Worm (Caenorhabditis elegans): ENCODE data around the gene Y45F10D.15.

ce11 chrIV:13820862-13821261 lies at the start of gene Y45F10D.15:
- TF ChIP-seq ztf-23 (GFP tag; IDR thresholded peaks at IDR 0.05) (no peak), flt-1 (GFP tag; IDR thresholded peaks at IDR 0.05) (no peak), ztf-29 (GFP tag; IDR thresholded peaks at IDR 0.05) (no peak), klf-2 (GFP tag; conservative IDR thresholded peaks at IDR 0.05) (no peak), tab-1 (GFP tag; IDR thresholded peaks at IDR 0.05) (no peak), T22C8.4 (GFP tag; IDR thresholded peaks at IDR 0.05) (no peak), med-1 (GFP tag; optimal IDR thresholded peaks at IDR 0.05; ENCODE audit: insufficient read depth) (no peak), ref-1 (GFP tag; conservative IDR thresholded peaks at IDR 0.05) (no peak)

All from whole organism, midembryonic.